Worm (Caenorhabditis elegans) whole organism, midembryonic: ENCODE measurements around the gene F25B5.3.

ENCODE experiments used
- T22C8.4 ChIP-seq: fragments of 200-800 bp; sonication (Bioruptor generic); IDR thresholded peaks from 2 replicates; pipeline ENCODE4 v1.3.6; 2022; ENCODE audit warnings: missing genetic modification characterization, missing compliant biosample characterization
- cog-1 ChIP-seq: sonication (generic microtip); optimal IDR thresholded peaks from 2 replicates; lab custom pipeline; 2016; ENCODE audit warnings: missing genetic modification characterization, missing compliant biosample characterization
- flt-1 ChIP-seq: fragments of 200-800 bp; sonication (Bioruptor generic); IDR thresholded peaks from 2 replicates; pipeline ENCODE4 v1.3.6; 2022; ENCODE audit warnings: missing genetic modification characterization, missing compliant biosample characterization
- klf-2 ChIP-seq: fragments of 200-800 bp; sonication (Bioruptor generic); conservative IDR thresholded peaks from 2 replicates; pipeline ENCODE4 v1.3.6; 2022; ENCODE audit warnings: missing genetic modification reagents, missing genetic modification characterization, missing compliant biosample characterization
- med-1 ChIP-seq: sonication (generic microtip); optimal IDR thresholded peaks from 2 replicates; lab custom pipeline; 2017; ENCODE audit warnings: missing genetic modification characterization, mild to moderate bottlenecking, missing compliant biosample characterization, antibody characterized with exemption, missing genetic modification reagents; ENCODE audit not compliant: insufficient read depth
- ref-1 ChIP-seq: fragments of 200-800 bp; sonication (Bioruptor generic); conservative IDR thresholded peaks from 2 replicates; pipeline ENCODE4 v1.3.6; 2022; ENCODE audit warnings: missing genetic modification reagents, missing genetic modification characterization, missing compliant biosample characterization
- tab-1 ChIP-seq: fragments of 200-800 bp; sonication (Bioruptor generic); IDR thresholded peaks from 2 replicates; pipeline ENCODE4 v1.3.6; 2022; ENCODE audit warnings: missing genetic modification characterization, missing compliant biosample characterization
- ztf-23 ChIP-seq: fragments of 200-800 bp; sonication (Bioruptor generic); IDR thresholded peaks from 2 replicates; pipeline ENCODE4 v1.3.6; 2022; ENCODE audit warnings: missing genetic modification reagents, missing genetic modification characterization, missing compliant biosample characterization
- ztf-29 ChIP-seq: fragments of 200-800 bp; sonication (Bioruptor generic); IDR thresholded peaks from 2 replicates; pipeline ENCODE4 v1.3.6; 2022; ENCODE audit warnings: missing genetic modification reagents, missing genetic modification characterization, missing compliant biosample characterization

The F25B5.3 gene

ce11 chrIII:5948162-5948933 lies at the start of gene F25B5.3, which contains the start of gene F25B5.6:
Gene F25B5.3, plus strand, starts transcription at chrIII:5948883.
Gene F25B5.6, minus strand, starts transcription at chrIII:5948733.
- TF ChIP-seq klf-2 (GFP tag; lab: Robert Waterston, UW): no peak

- TF ChIP-seq tab-1 (GFP tag; lab: Robert Waterston, UW): no peak
- no peak for TF ChIP-seq flt-1 (GFP tag; lab: Robert Waterston, UW)
- no peak for TF ChIP-seq T22C8.4
- no peak for TF ChIP-seq cog-1 (tag; lab: Kevin White, UChicago)
Measured at ce11 chrIII:5900709-5901108, 48.0 kb upstream of the F25B5.3 start.

ce11 chrIII:5902558-5902957 lies 46.1 kb upstream of the F25B5.3 start:
- no peak for TF ChIP-seq med-1 (GFP tag; lab: Kevin White, UChicago)
- no peak for TF ChIP-seq ztf-29 (GFP tag; lab: Robert Waterston, UW)
- TF ChIP-seq T22C8.4: no peak
- no peak for TF ChIP-seq ref-1 (GFP tag; lab: Robert Waterston, UW)
- no peak for TF ChIP-seq ztf-23
- no peak for TF ChIP-seq klf-2 (GFP tag; lab: Robert Waterston, UW)
- no peak for TF ChIP-seq cog-1 (tag; lab: Kevin White, UChicago)

- TF ChIP-seq T22C8.4: peak; percentile 80
- no peak for TF ChIP-seq cog-1 (tag; lab: Kevin White, UChicago)
- TF ChIP-seq med-1 (GFP tag; lab: Kevin White, UChicago): no peak
- no peak for TF ChIP-seq flt-1 (GFP tag; lab: Robert Waterston, UW)
- no peak for TF ChIP-seq ref-1 (GFP tag; lab: Robert Waterston, UW)
- TF ChIP-seq ztf-29 (GFP tag; lab: Robert Waterston, UW): no peak
- no peak for TF ChIP-seq klf-2 (GFP tag; lab: Robert Waterston, UW)
- no peak for TF ChIP-seq ztf-23
- no peak for TF ChIP-seq tab-1 (GFP tag; lab: Robert Waterston, UW)
Measured at ce11 chrIII:5906059-5906458, 42.6 kb upstream of the F25B5.3 start, which contains the start of gene dpff-1. Gene dpff-1, minus strand, starts transcription at chrIII:5906346.

- no peak for TF ChIP-seq med-1 (GFP tag; lab: Kevin White, UChicago)
- no peak for TF ChIP-seq cog-1 (tag; lab: Kevin White, UChicago)
- TF ChIP-seq ref-1 (GFP tag; lab: Robert Waterston, UW): no peak
- no peak for TF ChIP-seq ztf-29 (GFP tag; lab: Robert Waterston, UW)
- TF ChIP-seq T22C8.4: no peak
- no peak for TF ChIP-seq flt-1 (GFP tag; lab: Robert Waterston, UW)
- TF ChIP-seq tab-1 (GFP tag; lab: Robert Waterston, UW): no peak
- TF ChIP-seq klf-2 (GFP tag; lab: Robert Waterston, UW): no peak
- no peak for TF ChIP-seq ztf-23
Measured at ce11 chrIII:5906749-5907148, 41.9 kb upstream of the F25B5.3 start, which contains the start of gene erd-2.2. Gene erd-2.2, plus strand, starts transcription at chrIII:5907049.

ce11 chrIII:5908408-5908807 lies 40.3 kb upstream of the F25B5.3 start, which contains the start of gene C28H8.3:
Gene C28H8.3, plus strand, starts transcription at chrIII:5908700.
- TF ChIP-seq flt-1 (GFP tag; lab: Robert Waterston, UW) (no peak), klf-2 (GFP tag; lab: Robert Waterston, UW) (no peak), med-1 (GFP tag; lab: Kevin White, UChicago) (no peak), ztf-29 (GFP tag; lab: Robert Waterston, UW) (no peak), T22C8.4 (no peak), ref-1 (GFP tag; lab: Robert Waterston, UW) (no peak), ztf-23 (no peak), cog-1 (tag; lab: Kevin White, UChicago) (no peak), tab-1 (GFP tag; lab: Robert Waterston, UW) (no peak)

- TF ChIP-seq ref-1 (GFP tag; lab: Robert Waterston, UW): no peak
- TF ChIP-seq flt-1 (GFP tag; lab: Robert Waterston, UW): no peak
- TF ChIP-seq ztf-23: no peak
- no peak for TF ChIP-seq ztf-29 (GFP tag; lab: Robert Waterston, UW)
- TF ChIP-seq med-1 (GFP tag; lab: Kevin White, UChicago): no peak
- TF ChIP-seq tab-1 (GFP tag; lab: Robert Waterston, UW): no peak
- TF ChIP-seq cog-1 (tag; lab: Kevin White, UChicago): no peak
- no peak for TF ChIP-seq klf-2 (GFP tag; lab: Robert Waterston, UW)
- TF ChIP-seq T22C8.4: no peak
Measured at ce11 chrIII:5914717-5915116, 34.0 kb upstream of the F25B5.3 start.

ce11 chrIII:5915926-5916325 lies 32.8 kb upstream of the F25B5.3 start:
- TF ChIP-seq med-1 (GFP tag; lab: Kevin White, UChicago): no peak
- TF ChIP-seq flt-1 (GFP tag; lab: Robert Waterston, UW): no peak
- no peak for TF ChIP-seq tab-1 (GFP tag; lab: Robert Waterston, UW)
- no peak for TF ChIP-seq cog-1 (tag; lab: Kevin White, UChicago)
- TF ChIP-seq T22C8.4: no peak
- TF ChIP-seq ref-1 (GFP tag; lab: Robert Waterston, UW): no peak
- no peak for TF ChIP-seq ztf-23
- TF ChIP-seq ztf-29 (GFP tag; lab: Robert Waterston, UW): no peak
- no peak for TF ChIP-seq klf-2 (GFP tag; lab: Robert Waterston, UW)

- TF ChIP-seq ref-1 (GFP tag; lab: Robert Waterston, UW): no peak
- TF ChIP-seq tab-1 (GFP tag; lab: Robert Waterston, UW): no peak
- TF ChIP-seq cog-1 (tag; lab: Kevin White, UChicago): no peak
- TF ChIP-seq ztf-29 (GFP tag; lab: Robert Waterston, UW): no peak
- no peak for TF ChIP-seq flt-1 (GFP tag; lab: Robert Waterston, UW)
- no peak for TF ChIP-seq ztf-23
- no peak for TF ChIP-seq T22C8.4
- no peak for TF ChIP-seq med-1 (GFP tag; lab: Kevin White, UChicago)
- TF ChIP-seq klf-2 (GFP tag; lab: Robert Waterston, UW): no peak
Measured at ce11 chrIII:5917365-5917958, 31.2 kb upstream of the F25B5.3 start.
